Fruit fly (Drosophila melanogaster) whole organism, embryonic: ENCODE data around the gene Tasp1.

ENCODE experiments used
- Blimp-1 ChIP-seq: fragments of 200-800 bp; sonication (Bioruptor generic); optimal IDR thresholded peaks from 3 replicates; lab custom pipeline; 2018; ENCODE audit warnings: missing biosample characterization, missing genetic modification characterization, mild to moderate bottlenecking, moderate library complexity, missing genetic modification reagents
- CG10431 ChIP-seq: fragments of 200-800 bp; sonication (Bioruptor generic); optimal IDR thresholded peaks from 3 replicates; lab custom pipeline; 2018; ENCODE audit warnings: missing biosample characterization, mild to moderate bottlenecking, missing genetic modification characterization
- CG10565 ChIP-seq: fragments of 200-800 bp; sonication (Bioruptor generic); optimal IDR thresholded peaks from 3 replicates; lab custom pipeline; 2016; ENCODE audit warnings: missing biosample characterization, mild to moderate bottlenecking, missing genetic modification characterization
- CG12219 ChIP-seq: fragments of 200-800 bp; sonication (Bioruptor generic); optimal IDR thresholded peaks from 3 replicates; lab custom pipeline; 2018; ENCODE audit warnings: missing biosample characterization, mild to moderate bottlenecking, missing genetic modification characterization
- CG15514 ChIP-seq: fragments of 200-800 bp; sonication (Bioruptor generic); optimal IDR thresholded peaks from 3 replicates; lab custom pipeline; 2017; ENCODE audit warnings: missing biosample characterization, missing genetic modification characterization, mild to moderate bottlenecking, moderate library complexity, missing genetic modification reagents
- CG31441 ChIP-seq: fragments of 200-800 bp; sonication (Bioruptor generic); IDR thresholded peaks from 2 replicates; pipeline ENCODE4 v1.3.6; 2022; ENCODE audit warnings: missing biosample characterization, missing genetic modification characterization
- CG4617 ChIP-seq: fragments of 200-800 bp; sonication (Bioruptor generic); optimal IDR thresholded peaks from 3 replicates; lab custom pipeline; 2016; ENCODE audit warnings: missing biosample characterization, missing genetic modification characterization, borderline replicate concordance
- CG6689 ChIP-seq: fragments of 200-800 bp; sonication (Bioruptor generic); IDR thresholded peaks from 2 replicates; pipeline ENCODE4 v1.3.6; 2022; ENCODE audit warnings: missing biosample characterization, missing genetic modification characterization
- CG6765 ChIP-seq: fragments of 200-800 bp; sonication (Bioruptor generic); optimal IDR thresholded peaks from 3 replicates; lab custom pipeline; 2017; ENCODE audit warnings: missing biosample characterization, mild to moderate bottlenecking, missing genetic modification characterization
- CG7556 ChIP-seq: fragments of 200-800 bp; sonication (Bioruptor generic); optimal IDR thresholded peaks from 2 replicates; lab custom pipeline; 2017; ENCODE audit warnings: missing biosample characterization, mild to moderate bottlenecking, missing genetic modification characterization
- CG9817 ChIP-seq: fragments of 200-800 bp; sonication (Bioruptor generic); optimal IDR thresholded peaks from 2 replicates; lab custom pipeline; 2018; ENCODE audit warnings: missing biosample characterization, mild to moderate bottlenecking, missing genetic modification characterization, moderate library complexity
- D ChIP-seq, 2 experiments: fragments of 200-800 bp in 1 of 2; fragments of >200 bp in 1 of 2; sonication (Bioruptor generic) in 1 of 2; optimal IDR thresholded peaks; 2 replicates in 1 of 2; 3 replicates in 1 of 2; lab custom pipeline; 2017; ENCODE audit warnings: mild to moderate bottlenecking in 1 of 2, missing biosample characterization in 1 of 2, missing genetic modification characterization in 1 of 2, missing genetic modification reagents in 1 of 2
- D19B ChIP-seq: fragments of 200-800 bp; sonication (Bioruptor generic); optimal IDR thresholded peaks from 2 replicates; lab custom pipeline; 2017; ENCODE audit warnings: missing biosample characterization, mild to moderate bottlenecking, missing genetic modification characterization
- Elba2 ChIP-seq: fragments of 200-800 bp; sonication (Bioruptor generic); optimal IDR thresholded peaks from 3 replicates; lab custom pipeline; 2016; ENCODE audit warnings: missing biosample characterization, missing genetic modification characterization
- Ets65A ChIP-seq: fragments of 200-800 bp; sonication (Bioruptor generic); peaks from one replicate; lab custom pipeline; 2016; ENCODE audit warnings: missing biosample characterization, missing genetic modification characterization
- Fer3 ChIP-seq: fragments of 200-800 bp; sonication (Bioruptor generic); optimal IDR thresholded peaks from 2 replicates; lab custom pipeline; 2018; ENCODE audit warnings: missing biosample characterization, mild to moderate bottlenecking, missing genetic modification characterization, moderate library complexity
- Gsc ChIP-seq: fragments of 200-800 bp; sonication (Bioruptor generic); IDR thresholded peaks from 2 replicates; pipeline ENCODE4 v1.3.6; 2022; ENCODE audit warnings: missing biosample characterization, missing genetic modification characterization
- HHEX ChIP-seq: fragments of 200-800 bp; sonication (Bioruptor generic); optimal IDR thresholded peaks from 3 replicates; lab custom pipeline; 2017; ENCODE audit warnings: missing biosample characterization, mild to moderate bottlenecking, missing genetic modification characterization, missing genetic modification reagents
- HLHmδ ChIP-seq: fragments of 200-800 bp; sonication (Bioruptor generic); optimal IDR thresholded peaks from 2 replicates; lab custom pipeline; 2018; ENCODE audit warnings: missing biosample characterization, mild to moderate bottlenecking, missing genetic modification characterization, moderate library complexity
- Med ChIP-seq: fragments of 200-800 bp; sonication (Bioruptor generic); peaks from one replicate; lab custom pipeline; 2016; ENCODE audit warnings: missing biosample characterization, missing genetic modification characterization, mild to moderate bottlenecking, inconsistent platforms, moderate library complexity
- Nf-YB ChIP-seq: fragments of 200-800 bp; sonication (Bioruptor generic); optimal IDR thresholded peaks from 3 replicates; lab custom pipeline; 2019; ENCODE audit warnings: missing biosample characterization, mild to moderate bottlenecking, missing genetic modification characterization, moderate library complexity
- Optix ChIP-seq: fragments of 200-800 bp; sonication (Bioruptor generic); IDR thresholded peaks from 3 replicates; pipeline ENCODE4 v1.3.6; 2022; ENCODE audit warnings: missing biosample characterization, missing genetic modification characterization
- Spps ChIP-seq: fragments of 200-800 bp; sonication (Bioruptor generic); optimal IDR thresholded peaks from 2 replicates; lab custom pipeline; 2018; ENCODE audit warnings: missing biosample characterization, mild to moderate bottlenecking, missing genetic modification characterization
- abd-A ChIP-seq: fragments of 200-800 bp; sonication (Bioruptor generic); optimal IDR thresholded peaks from 3 replicates; lab custom pipeline; 2019; ENCODE audit warnings: missing biosample characterization, mild to moderate bottlenecking, missing genetic modification characterization, moderate library complexity
- ac ChIP-seq: fragments of 200-800 bp; sonication (Bioruptor generic); optimal IDR thresholded peaks from 3 replicates; lab custom pipeline; 2017; ENCODE audit warnings: missing biosample characterization, mild to moderate bottlenecking, missing genetic modification characterization
- amos ChIP-seq: fragments of 200-800 bp; sonication (Bioruptor generic); IDR thresholded peaks from 2 replicates; pipeline ENCODE4 v1.3.6; 2022; ENCODE audit warnings: missing biosample characterization, missing genetic modification characterization; ENCODE audit not compliant: partially characterized antibody
- ase ChIP-seq: fragments of 200-800 bp; sonication (Bioruptor generic); IDR thresholded peaks from 3 replicates; pipeline ENCODE4 v1.3.6; 2022; ENCODE audit warnings: missing biosample characterization, missing genetic modification characterization
- ash1 ChIP-seq: fragments of 200-800 bp; sonication (Bioruptor generic); optimal IDR thresholded peaks from 2 replicates; lab custom pipeline; 2018; ENCODE audit warnings: missing biosample characterization, mild to moderate bottlenecking, missing genetic modification characterization
- cato ChIP-seq: fragments of 200-800 bp; sonication (Bioruptor generic); optimal IDR thresholded peaks from 2 replicates; lab custom pipeline; 2016; ENCODE audit warnings: missing biosample characterization, missing genetic modification characterization, borderline replicate concordance
- chinmo ChIP-seq: fragments of 200-800 bp; sonication (Bioruptor generic); IDR thresholded peaks from 4 replicates; pipeline ENCODE4 v1.3.6; 2022; ENCODE audit warnings: missing biosample characterization, missing genetic modification characterization; ENCODE audit not compliant: partially characterized antibody
- corto ChIP-seq: fragments of 200-800 bp; sonication (Bioruptor generic); optimal IDR thresholded peaks from 2 replicates; lab custom pipeline; 2016; ENCODE audit warnings: missing biosample characterization, mild to moderate bottlenecking, missing genetic modification characterization, moderate library complexity
- da ChIP-seq: fragments of 200-800 bp; sonication (Bioruptor generic); optimal IDR thresholded peaks from 2 replicates; lab custom pipeline; 2016; ENCODE audit warnings: missing biosample characterization, missing genetic modification characterization
- en ChIP-seq: fragments of 200-800 bp; sonication (Bioruptor generic); optimal IDR thresholded peaks from 2 replicates; lab custom pipeline; 2016; ENCODE audit warnings: missing biosample characterization, missing genetic modification characterization
- fd102C ChIP-seq: fragments of 200-800 bp; sonication (Bioruptor generic); optimal IDR thresholded peaks from 2 replicates; lab custom pipeline; 2018; ENCODE audit warnings: missing biosample characterization, mild to moderate bottlenecking, missing genetic modification characterization, moderate library complexity
- gem ChIP-seq: fragments of 200-800 bp; sonication (Bioruptor generic); optimal IDR thresholded peaks from 2 replicates; lab custom pipeline; 2019; ENCODE audit warnings: missing biosample characterization, mild to moderate bottlenecking, missing genetic modification characterization, moderate library complexity
- h ChIP-seq: fragments of >200 bp; optimal IDR thresholded peaks from 2 replicates; lab custom pipeline; 2017
- hb ChIP-seq: fragments of 200-800 bp; sonication (Bioruptor generic); IDR thresholded peaks from 3 replicates; pipeline ENCODE4 v1.3.6; 2022; ENCODE audit warnings: missing biosample characterization, missing genetic modification characterization; ENCODE audit not compliant: partially characterized antibody
- kay ChIP-seq: fragments of 200-800 bp; sonication (Bioruptor generic); optimal IDR thresholded peaks from 2 replicates; lab custom pipeline; 2016; ENCODE audit warnings: missing biosample characterization, missing genetic modification characterization
- mam ChIP-seq: fragments of 200-800 bp; sonication (Bioruptor generic); optimal IDR thresholded peaks from 3 replicates; lab custom pipeline; 2016; ENCODE audit warnings: missing biosample characterization, missing genetic modification characterization
- nerfin-2 ChIP-seq: fragments of 200-800 bp; sonication (Bioruptor generic); IDR thresholded peaks from 2 replicates; pipeline ENCODE4 v1.3.6; 2022; ENCODE audit warnings: missing biosample characterization, missing genetic modification characterization; ENCODE audit not compliant: partially characterized antibody
- oc ChIP-seq: fragments of 200-800 bp; sonication (Bioruptor generic); optimal IDR thresholded peaks from 2 replicates; lab custom pipeline; 2018; ENCODE audit warnings: missing biosample characterization, mild to moderate bottlenecking, missing genetic modification characterization, moderate library complexity
- pzg ChIP-seq: fragments of 200-800 bp; sonication (Bioruptor generic); optimal IDR thresholded peaks from 3 replicates; lab custom pipeline; 2018; ENCODE audit warnings: missing biosample characterization, mild to moderate bottlenecking, missing genetic modification characterization, moderate library complexity
- rib ChIP-seq: fragments of 200-800 bp; sonication (Bioruptor generic); IDR thresholded peaks from 2 replicates; pipeline ENCODE4 v1.3.6; 2022; ENCODE audit warnings: missing biosample characterization, missing genetic modification characterization
- row ChIP-seq: fragments of 200-800 bp; sonication (Bioruptor generic); IDR thresholded peaks from 3 replicates; pipeline ENCODE4 v1.3.6; 2022; ENCODE audit warnings: missing biosample characterization, missing genetic modification characterization
- sna ChIP-seq: fragments of 200-800 bp; sonication (Bioruptor generic); IDR thresholded peaks from 2 replicates; pipeline ENCODE4 v1.3.6; 2022; ENCODE audit warnings: missing biosample characterization, missing genetic modification characterization; ENCODE audit not compliant: partially characterized antibody
- tll ChIP-seq, 2 experiments: fragments of 200-800 bp in 1 of 2; fragments of >200 bp in 1 of 2; sonication (Bioruptor generic) in 1 of 2; optimal IDR thresholded peaks; 2 replicates each; lab custom pipeline; 2017 to 2019; ENCODE audit warnings: missing biosample characterization in 2 of 2, missing genetic modification characterization in 2 of 2, mild to moderate bottlenecking in 1 of 2, moderate library complexity in 1 of 2
- twi ChIP-seq: fragments of 200-800 bp; optimal IDR thresholded peaks from 2 replicates; lab custom pipeline; 2019; ENCODE audit warnings: missing biosample characterization, mild to moderate bottlenecking, missing genetic modification characterization, moderate library complexity
- zfh1 ChIP-seq: fragments of 200-800 bp; sonication (Bioruptor generic); IDR thresholded peaks from 3 replicates; pipeline ENCODE4 v1.3.6; 2022; ENCODE audit warnings: missing biosample characterization, missing genetic modification characterization

The Tasp1 gene

dm6 chr3L:16048722-16049459, 38.4 kb downstream of the Tasp1 start:
- TF ChIP-seq Med (GFP tag; lab: Kevin White, UChicago) (peak; percentile 58), corto (GFP tag; lab: Kevin White, UChicago) (peak; percentile 9), Spps (no peak), Optix (0 out of 3 replicates have a peak, but pooled peaks have one; percentile 18), nerfin-2 (GFP tag; lab: Robert Waterston, UW) (no peak), ac (GFP tag; lab: Kevin White, UChicago) (peak; percentile 99), gem (tag; lab: Kevin White, UChicago) (no peak), D (optimal IDR thresholded peaks at IDR 0.05; lab: Kevin White, UChicago) (peak; percentile 90), D (GFP tag; optimal IDR thresholded peaks at IDR 0.05; lab: Kevin White, UChicago) (no peak), chinmo (GFP tag; lab: Robert Waterston, UW) (0 out of 4 replicates have a peak, but pooled peaks have one; percentile 7), oc (tag; lab: Kevin White, UChicago) (no peak), D19B (GFP tag; lab: Kevin White, UChicago) (peak; percentile 73), abd-A (tag; lab: Kevin White, UChicago) (no peak), rib (GFP tag; lab: Robert Waterston, UW) (0 out of 2 replicates have a peak, but pooled peaks have one; percentile 30), Blimp-1 (GFP tag; lab: Kevin White, UChicago) (no peak), h (lab: Kevin White, UChicago) (no peak), ase (0 out of 3 replicates have a peak, but pooled peaks have one; percentile 48), cato (no peak), da (GFP tag; lab: Kevin White, UChicago) (peak; percentile 78), twi (peak; percentile 72), Elba2 (GFP tag; lab: Kevin White, UChicago) (peak; percentile 12), CG10431 (GFP tag; lab: Kevin White, UChicago) (peak; percentile 74), CG4617 (GFP tag; lab: Kevin White, UChicago) (no peak), HLHmδ (peak; percentile 66), CG15514 (no peak), zfh1 (GFP tag; lab: Robert Waterston, UW) (0 out of 3 replicates have a peak, but pooled peaks have one; percentile 32), amos (GFP tag; lab: Robert Waterston, UW) (0 out of 2 replicates have a peak, but pooled peaks have one; percentile 5), fd102C (GFP tag; lab: Kevin White, UChicago) (no peak), CG7556 (GFP tag; lab: Kevin White, UChicago) (no peak), Ets65A (peak; percentile 51), ash1 (GFP tag; lab: Kevin White, UChicago) (peak; percentile 20), row (GFP tag; lab: Robert Waterston, UW) (peak; percentile 27; the same call in 1 of the 3 replicates), pzg (GFP tag; lab: Kevin White, UChicago) (no peak), Nf-YB (GFP tag; lab: Kevin White, UChicago) (no peak)

- TF ChIP-seq HHEX (GFP tag; lab: Kevin White, UChicago) (peak; percentile 46), CG6689 (GFP tag; lab: Robert Waterston, UW) (peak; percentile 48; the same call in 1 of the 2 replicates), kay (GFP tag; lab: Kevin White, UChicago) (no peak), mam (GFP tag; lab: Kevin White, UChicago) (peak; percentile 19), hb (no peak), CG10565 (GFP tag; lab: Kevin White, UChicago) (no peak), CG12219 (GFP tag; lab: Kevin White, UChicago) (peak; percentile 43), en (no peak), CG31441 (GFP tag; lab: Robert Waterston, UW) (no peak), Gsc (GFP tag; lab: Robert Waterston, UW) (no peak), CG9817 (peak; percentile 43), Fer3 (tag; lab: Kevin White, UChicago) (peak; percentile 55), sna (no peak), chinmo (GFP tag; lab: Robert Waterston, UW) (no peak), tll (GFP tag; optimal IDR thresholded peaks at IDR 0.05; lab: Kevin White, UChicago) (no peak), CG6765 (GFP tag; lab: Kevin White, UChicago) (no peak), nerfin-2 (GFP tag; lab: Robert Waterston, UW) (no peak)
Measured at dm6 chr3L:16048086-16048485, 39.2 kb downstream of the Tasp1 start.
